Worm (Caenorhabditis elegans) whole organism, early embryonic: ENCODE results near the gene F23H11.7.

ENCODE experiments used
- B0310.2 ChIP-seq: sonication (generic microtip); optimal IDR thresholded peaks from 2 replicates; lab custom pipeline; 2016; ENCODE audit warnings: mild to moderate bottlenecking, missing genetic modification characterization, missing compliant biosample characterization
- F13C5.2 ChIP-seq: sonication (generic microtip); optimal IDR thresholded peaks from 2 replicates; lab custom pipeline; 2017; ENCODE audit warnings: mild to moderate bottlenecking, missing genetic modification characterization, inconsistent platforms, missing compliant biosample characterization
- aly-1 ChIP-seq: sonication (generic microtip); optimal IDR thresholded peaks from 2 replicates; lab custom pipeline; 2016; ENCODE audit warnings: missing genetic modification characterization, missing compliant biosample characterization
- ama-1 ChIP-seq: fragments of 150-350 bp; optimal IDR thresholded peaks from 2 replicates; lab custom pipeline; 2014
- ceh-13 ChIP-seq: fragments of 200-800 bp; sonication (Bioruptor generic); optimal IDR thresholded peaks from 2 replicates; lab custom pipeline; 2018; ENCODE audit warnings: mild to moderate bottlenecking, missing genetic modification characterization, missing compliant biosample characterization
- ceh-36 ChIP-seq: sonication (generic microtip); optimal IDR thresholded peaks from 2 replicates; lab custom pipeline; 2016; ENCODE audit warnings: missing genetic modification characterization, inconsistent platforms, missing compliant biosample characterization
- ets-7 ChIP-seq: sonication (generic microtip); optimal IDR thresholded peaks from 2 replicates; lab custom pipeline; 2016; ENCODE audit warnings: missing genotype, missing genetic modification characterization, missing compliant biosample characterization
- flt-1 ChIP-seq: fragments of 200-800 bp; sonication (Bioruptor generic); IDR thresholded peaks from 2 replicates; pipeline ENCODE4 v1.3.6; 2022; ENCODE audit warnings: missing genetic modification characterization, missing compliant biosample characterization
- hmbx-1 ChIP-seq: sonication (generic microtip); optimal IDR thresholded peaks from 2 replicates; lab custom pipeline; 2016; ENCODE audit warnings: mild to moderate bottlenecking, missing genetic modification characterization, missing compliant biosample characterization
- hmg-4 ChIP-seq: fragments of 200-800 bp; sonication (Bioruptor generic); optimal IDR thresholded peaks from 2 replicates; lab custom pipeline; 2018; ENCODE audit warnings: mild to moderate bottlenecking, missing genetic modification characterization, missing compliant biosample characterization
- hnd-1 ChIP-seq: sonication (generic microtip); optimal IDR thresholded peaks from 2 replicates; lab custom pipeline; 2016; ENCODE audit warnings: missing genetic modification characterization, missing compliant biosample characterization
- pes-1 ChIP-seq: fragments of 200-800 bp; sonication (Bioruptor generic); IDR thresholded peaks from 2 replicates; pipeline ENCODE4 v1.3.6; 2022; ENCODE audit warnings: missing genetic modification reagents, missing genetic modification characterization, missing compliant biosample characterization
- scrt-1 ChIP-seq: fragments of 200-800 bp; sonication (Bioruptor generic); IDR thresholded peaks from 2 replicates; pipeline ENCODE4 v1.3.6; 2022; ENCODE audit warnings: missing genetic modification characterization, missing compliant biosample characterization
- sea-1 ChIP-seq: fragments of 200-800 bp; sonication (Bioruptor generic); conservative IDR thresholded peaks from 2 replicates; pipeline ENCODE4 v1.3.6; 2022; ENCODE audit warnings: missing genetic modification characterization, missing compliant biosample characterization
- tbx-11 ChIP-seq: fragments of 200-800 bp; sonication (Bioruptor generic); IDR thresholded peaks from 2 replicates; pipeline ENCODE4 v1.3.6; 2022; ENCODE audit warnings: missing genetic modification characterization, missing compliant biosample characterization
- tbx-37 ChIP-seq: fragments of 200-800 bp; sonication (Bioruptor generic); conservative IDR thresholded peaks from 2 replicates; pipeline ENCODE4 v1.3.6; 2022; ENCODE audit warnings: missing genetic modification reagents, missing genetic modification characterization, missing compliant biosample characterization
- tra-4 ChIP-seq: sonication (generic microtip); optimal IDR thresholded peaks from 2 replicates; lab custom pipeline; 2017; ENCODE audit warnings: missing genetic modification characterization, missing compliant biosample characterization

F23H11.7 gene

ce11 chrIII:950472-950871 is 31.2 kb upstream of the F23H11.7 start, which contains the start of the genes fbxa-67 and fbxa-11:
Gene fbxa-67 (minus strand): TSS chrIII:950670.
Gene fbxa-11 (plus strand): TSS chrIII:950869.
- TF ChIP-seq ama-1 (lab: Kevin White, UChicago) (no peak), tra-4 (no peak), hmg-4 (GFP tag; lab: Kevin White, UChicago) (no peak), tbx-11 (GFP tag; lab: Robert Waterston, UW) (no peak), flt-1 (no peak), sea-1 (GFP tag; lab: Robert Waterston, UW) (no peak), ceh-13 (GFP tag; lab: Kevin White, UChicago) (no peak), hnd-1 (no peak), B0310.2 (tag; lab: Kevin White, UChicago) (no peak), aly-1 (tag; lab: Kevin White, UChicago) (no peak), scrt-1 (GFP tag; lab: Robert Waterston, UW) (no peak), F13C5.2 (tag; lab: Kevin White, UChicago) (no peak), ets-7 (tag; lab: Kevin White, UChicago) (no peak), ceh-36 (no peak), tbx-37 (GFP tag; lab: Robert Waterston, UW) (no peak), hmbx-1 (tag; lab: Kevin White, UChicago) (no peak), pes-1 (GFP tag; lab: Robert Waterston, UW) (no peak)

- TF ChIP-seq tra-4, result no peak
- no peak for TF ChIP-seq hmbx-1 (tag; lab: Kevin White, UChicago)
- TF ChIP-seq tbx-11 (GFP tag; lab: Robert Waterston, UW), result no peak
- no peak for TF ChIP-seq pes-1 (GFP tag; lab: Robert Waterston, UW)
- TF ChIP-seq tbx-37 (GFP tag; lab: Robert Waterston, UW), result no peak
- TF ChIP-seq scrt-1 (GFP tag; lab: Robert Waterston, UW), result no peak
- no peak for TF ChIP-seq hnd-1
- TF ChIP-seq hmg-4 (GFP tag; lab: Kevin White, UChicago), result no peak
- no peak for TF ChIP-seq ets-7 (tag; lab: Kevin White, UChicago)
- TF ChIP-seq F13C5.2 (tag; lab: Kevin White, UChicago), result no peak
- no peak for TF ChIP-seq flt-1
- no peak for TF ChIP-seq sea-1 (GFP tag; lab: Robert Waterston, UW)
- no peak for TF ChIP-seq aly-1 (tag; lab: Kevin White, UChicago)
- TF ChIP-seq B0310.2 (tag; lab: Kevin White, UChicago), result no peak
- no peak for TF ChIP-seq ceh-13 (GFP tag; lab: Kevin White, UChicago)
- no peak for TF ChIP-seq ama-1 (lab: Kevin White, UChicago)
- no peak for TF ChIP-seq ceh-36
Measured at ce11 chrIII:946250-946725, 27.1 kb upstream of the F23H11.7 start, which contains the start of gene fbxa-60. Gene fbxa-60 (minus strand): TSS chrIII:946300.

ce11 chrIII:943426-943927 is 24.3 kb upstream of the F23H11.7 start, which contains the start of gene fbxa-59:
Gene fbxa-59 (minus strand): TSS chrIII:943476.
- no peak for TF ChIP-seq scrt-1 (GFP tag; lab: Robert Waterston, UW)
- TF ChIP-seq ceh-36, result no peak
- no peak for TF ChIP-seq ets-7 (tag; lab: Kevin White, UChicago)
- TF ChIP-seq sea-1 (GFP tag; lab: Robert Waterston, UW), result no peak
- TF ChIP-seq pes-1 (GFP tag; lab: Robert Waterston, UW), result no peak
- no peak for TF ChIP-seq F13C5.2 (tag; lab: Kevin White, UChicago)
- no peak for TF ChIP-seq ama-1 (lab: Kevin White, UChicago)
- TF ChIP-seq tra-4, result no peak
- no peak for TF ChIP-seq aly-1 (tag; lab: Kevin White, UChicago)

ce11 chrIII:941958-942357 is 22.7 kb upstream of the F23H11.7 start:
- TF ChIP-seq ceh-36 (no peak), flt-1 (no peak), B0310.2 (tag; lab: Kevin White, UChicago) (no peak), F13C5.2 (tag; lab: Kevin White, UChicago) (no peak), tbx-11 (GFP tag; lab: Robert Waterston, UW) (no peak), sea-1 (GFP tag; lab: Robert Waterston, UW) (no peak), scrt-1 (GFP tag; lab: Robert Waterston, UW) (no peak), hmbx-1 (tag; lab: Kevin White, UChicago) (no peak)

- TF ChIP-seq tbx-11 (GFP tag; lab: Robert Waterston, UW), result no peak
- no peak for TF ChIP-seq ceh-36
- no peak for TF ChIP-seq hmg-4 (GFP tag; lab: Kevin White, UChicago)
- TF ChIP-seq sea-1 (GFP tag; lab: Robert Waterston, UW), result no peak
- TF ChIP-seq tbx-37 (GFP tag; lab: Robert Waterston, UW), result no peak
- TF ChIP-seq ets-7 (tag; lab: Kevin White, UChicago), result no peak
- TF ChIP-seq scrt-1 (GFP tag; lab: Robert Waterston, UW), result no peak
- no peak for TF ChIP-seq pes-1 (GFP tag; lab: Robert Waterston, UW)
- no peak for TF ChIP-seq hmbx-1 (tag; lab: Kevin White, UChicago)
- no peak for TF ChIP-seq F13C5.2 (tag; lab: Kevin White, UChicago)
- TF ChIP-seq tra-4, result no peak
- no peak for TF ChIP-seq B0310.2 (tag; lab: Kevin White, UChicago)
- no peak for TF ChIP-seq aly-1 (tag; lab: Kevin White, UChicago)
- TF ChIP-seq flt-1, result no peak
- no peak for TF ChIP-seq hnd-1
- TF ChIP-seq ceh-13 (GFP tag; lab: Kevin White, UChicago), result no peak
Measured at ce11 chrIII:938569-938968, 19.3 kb upstream of the F23H11.7 start, which contains the start of gene fbxa-22. Gene fbxa-22 (plus strand): TSS chrIII:938869.

- TF ChIP-seq ama-1 (lab: Kevin White, UChicago), result no peak
- no peak for TF ChIP-seq hnd-1
- no peak for TF ChIP-seq B0310.2 (tag; lab: Kevin White, UChicago)
- TF ChIP-seq ceh-36, result no peak
- TF ChIP-seq scrt-1 (GFP tag; lab: Robert Waterston, UW), result no peak
- no peak for TF ChIP-seq hmbx-1 (tag; lab: Kevin White, UChicago)
- TF ChIP-seq ceh-13 (GFP tag; lab: Kevin White, UChicago), result no peak
- TF ChIP-seq hmg-4 (GFP tag; lab: Kevin White, UChicago), result no peak
- TF ChIP-seq tra-4, result no peak
Measured at ce11 chrIII:937961-938360, 18.7 kb upstream of the F23H11.7 start, which contains the start of gene fbxa-56. Gene fbxa-56 (minus strand): TSS chrIII:938061.
